Fruit fly (Drosophila melanogaster): ENCODE results near the gene CG33648.

CG33648 gene

DNA sequence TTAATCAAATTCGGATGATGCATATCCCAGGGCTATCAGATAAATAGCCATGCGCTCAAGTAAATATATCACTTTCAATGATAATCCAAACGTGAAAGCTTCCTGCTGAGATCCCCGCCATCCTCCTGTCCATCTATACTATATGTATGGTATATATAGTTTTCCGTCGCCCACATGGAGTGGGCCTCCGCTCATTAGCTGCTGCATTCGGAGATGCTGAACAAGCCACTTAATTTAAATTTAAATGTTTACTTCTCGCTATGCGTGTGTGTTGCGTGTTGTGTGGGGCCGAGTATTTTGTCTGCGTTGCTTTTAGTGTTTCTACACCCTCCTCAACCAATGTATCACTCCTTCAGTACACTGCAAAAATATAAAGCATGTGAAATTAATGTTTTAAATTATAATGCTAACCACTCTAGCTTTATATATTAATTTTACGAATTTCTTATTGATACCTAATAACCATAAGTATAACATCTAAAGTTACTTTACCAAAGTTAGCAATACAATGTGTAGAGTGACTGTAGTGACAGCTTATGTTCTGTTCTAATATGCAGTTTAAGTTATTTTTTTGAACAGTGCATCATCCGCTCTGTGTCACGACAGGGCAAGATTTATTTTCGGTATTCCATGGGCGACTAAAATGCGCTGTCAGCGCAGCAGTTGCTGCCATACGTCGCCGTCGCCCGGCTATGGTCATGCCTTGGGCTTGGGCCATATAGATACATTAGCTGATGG, 22.7 kb downstream of the CG33648 start (continued):
- TF ChIP-seq CG5180 (GFP tag; optimal IDR thresholded peaks at IDR 0.05) (peak; percentile 77), CG9876 (GFP tag; optimal IDR thresholded peaks at IDR 0.05) (no peak), CG4282 (GFP tag; optimal IDR thresholded peaks at IDR 0.05) (no peak), CG5953 (GFP tag; IDR thresholded peaks at IDR 0.05) (peak; percentile 66; the same call in 1 of the 2 replicates), BEAF-32 (GFP tag; optimal IDR thresholded peaks at IDR 0.05) (no peak), CG13624 (GFP tag; optimal IDR thresholded peaks at IDR 0.05) (peak; percentile 58), Bdp1 (GFP tag; optimal IDR thresholded peaks at IDR 0.05) (peak; percentile 64), Nf-YA (GFP tag; IDR thresholded peaks at IDR 0.05) (0 out of 2 replicates have a peak, but pooled peaks have one; percentile 49), mld (GFP tag; IDR thresholded peaks at IDR 0.05; ENCODE audit: partially characterized antibody) (no peak), dimm (GFP tag; IDR thresholded peaks at IDR 0.05) (peak; percentile 69), CG6689 (GFP tag; IDR thresholded peaks at IDR 0.05) (peak; percentile 87), CG13424 (tag; optimal IDR thresholded peaks at IDR 0.05) (peak; percentile 94), lbe (GFP tag; optimal IDR thresholded peaks at IDR 0.05) (no peak), odd (GFP tag; optimal IDR thresholded peaks at IDR 0.05) (peak; percentile 82), CG32767 (GFP tag; IDR thresholded peaks at IDR 0.05) (peak; percentile 76), gsb (GFP tag; IDR thresholded peaks at IDR 0.05) (no peak), org-1 (GFP tag; optimal IDR thresholded peaks at IDR 0.05) (peak; percentile 88), Eip74EF (GFP tag; optimal IDR thresholded peaks at IDR 0.05) (peak in 1 of 2 experiments; percentile 87), hbn (GFP tag; IDR thresholded peaks at IDR 0.05; ENCODE audit: partially characterized antibody) (no peak), CG17328 (GFP tag; IDR thresholded peaks at IDR 0.05) (peak; percentile 90), CG6765 (GFP tag; optimal IDR thresholded peaks at IDR 0.05) (no peak), pb (GFP tag; optimal IDR thresholded peaks at IDR 0.05) (peak; percentile 60), NFAT (GFP tag; IDR thresholded peaks at IDR 0.05) (no peak), abd-A (tag; optimal IDR thresholded peaks at IDR 0.05) (peak; percentile 64), Dip2 (GFP tag; IDR thresholded peaks at IDR 0.05) (no peak), pzg (GFP tag; optimal IDR thresholded peaks at IDR 0.05) (no peak), CG11504 (tag; optimal IDR thresholded peaks at IDR 0.05) (peak; percentile 93), p53 (GFP tag; optimal IDR thresholded peaks at IDR 0.05) (peak; percentile 59), CG7556 (GFP tag; optimal IDR thresholded peaks at IDR 0.05) (peak; percentile 94), Nf-YC (tag; optimal IDR thresholded peaks at IDR 0.05) (peak; percentile 73), MBD-R2 (GFP tag; IDR thresholded peaks at IDR 0.05) (no peak), Ada2b (GFP tag; IDR thresholded peaks at IDR 0.05) (peak; percentile 59), gcm2 (GFP tag; optimal IDR thresholded peaks at IDR 0.05) (peak; percentile 55), CG3163 (GFP tag; optimal IDR thresholded peaks at IDR 0.05) (no peak), Ets97D (GFP tag; optimal IDR thresholded peaks at IDR 0.05) (peak; percentile 24), CG15011 (GFP tag; optimal IDR thresholded peaks at IDR 0.05) (peak; percentile 70), CG13296 (GFP tag; optimal IDR thresholded peaks at IDR 0.05) (peak; percentile 63), CG7745 (tag; optimal IDR thresholded peaks at IDR 0.05) (no peak), cad (GFP tag; optimal IDR thresholded peaks at IDR 0.05) (no peak), Lpt (GFP tag; optimal IDR thresholded peaks at IDR 0.05) (no peak), Kr (GFP tag; optimal IDR thresholded peaks at IDR 0.05) (no peak), shn (GFP tag; optimal IDR thresholded peaks at IDR 0.05) (peak; percentile 46), br (optimal IDR thresholded peaks at IDR 0.05) (no peak), ATbp (GFP tag; optimal IDR thresholded peaks at IDR 0.05) (peak; percentile 91), Spps (tag; optimal IDR thresholded peaks at IDR 0.05) (peak; percentile 91), Mes4 (GFP tag; optimal IDR thresholded peaks at IDR 0.05) (peak; percentile 77), kni (GFP tag; optimal IDR thresholded peaks at IDR 0.05) (peak; percentile 71), HLH4C (GFP tag; IDR thresholded peaks at IDR 0.05; ENCODE audit: partially characterized antibody) (no peak), chn (GFP tag; optimal IDR thresholded peaks at IDR 0.05) (peak; percentile 74), inv (GFP tag; IDR thresholded peaks at IDR 0.05; ENCODE audit: partially characterized antibody) (no peak)

Data from whole organism, embryonic.